Worm (Caenorhabditis elegans): ENCODE results near the gene C52E4.7.

Gene C52E4.7

DNA sequence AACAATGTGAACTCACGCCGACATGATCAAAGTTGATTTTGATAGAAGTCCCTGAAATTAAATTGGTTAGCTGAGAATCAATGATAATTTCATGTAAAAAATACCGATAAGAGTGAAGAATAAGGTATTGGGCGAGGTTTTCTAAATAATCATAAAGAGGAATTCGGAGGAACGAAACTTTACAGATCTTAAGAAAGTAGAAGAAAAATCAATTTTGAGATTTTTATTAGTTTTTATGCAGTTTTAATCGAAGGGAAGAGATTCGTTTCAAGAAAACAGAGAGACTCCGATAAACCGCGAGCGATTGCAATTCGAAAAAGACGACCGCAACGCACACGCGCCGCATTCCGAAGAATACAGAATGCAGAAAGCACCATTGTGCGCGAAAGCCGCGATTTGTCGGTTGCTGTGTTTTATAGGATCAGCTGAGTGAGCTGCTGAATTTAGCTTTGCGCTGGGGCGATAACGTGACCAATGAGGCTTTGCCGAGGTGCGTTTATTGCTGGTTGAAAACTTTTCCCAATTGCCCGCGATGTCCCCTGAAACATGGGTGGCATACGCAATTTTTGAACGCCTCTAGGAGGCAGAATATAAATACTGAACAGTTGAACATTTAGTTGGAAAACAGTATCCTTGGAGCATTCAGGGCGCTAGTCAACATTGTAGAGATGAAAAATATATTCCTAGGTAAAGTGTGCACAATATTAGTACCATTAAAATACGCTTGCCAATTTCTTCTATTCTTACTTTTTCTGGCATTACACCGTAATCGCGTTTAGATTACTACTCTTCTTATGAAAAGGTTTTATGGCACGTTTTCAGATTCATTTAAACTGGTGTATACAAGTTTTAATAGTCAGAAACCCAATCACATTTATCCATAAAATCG, 14.2 kb upstream of the C52E4.7 start, which contains the start of gene snr-4 (continued):
- no peak for TF ChIP-seq sdc-2 (tag; optimal IDR thresholded peaks at IDR 0.05)
- no peak for TF ChIP-seq tbx-7 (tag; optimal IDR thresholded peaks at IDR 0.05)
- TF ChIP-seq unc-55 (GFP tag; optimal IDR thresholded peaks at IDR 0.05): no peak
- peak; percentile 69 for TF ChIP-seq rnt-1 (tag; optimal IDR thresholded peaks at IDR 0.05)
- TF ChIP-seq unc-86 (tag; optimal IDR thresholded peaks at IDR 0.05): no peak
- no peak for TF ChIP-seq ahr-1 (tag; optimal IDR thresholded peaks at IDR 0.05)
- TF ChIP-seq C38D4.7 (GFP tag; optimal IDR thresholded peaks at IDR 0.05): peak; percentile 31
- no peak for TF ChIP-seq Y22D7AL.16 (tag; optimal IDR thresholded peaks at IDR 0.05)
- TF ChIP-seq unc-42 (tag; optimal IDR thresholded peaks at IDR 0.05): peak; percentile 70
- peak; percentile 67 for TF ChIP-seq dve-1 (tag; optimal IDR thresholded peaks at IDR 0.05)
- TF ChIP-seq fax-1 (tag; optimal IDR thresholded peaks at IDR 0.05): peak; percentile 2
- TF ChIP-seq nhr-11 (tag; optimal IDR thresholded peaks at IDR 0.05): no peak
- no peak for TF ChIP-seq fkh-10 (GFP tag; optimal IDR thresholded peaks at IDR 0.05)
- no peak for TF ChIP-seq ceh-6 (GFP tag; optimal IDR thresholded peaks at IDR 0.05)
- no peak for TF ChIP-seq madf-2 (tag; optimal IDR thresholded peaks at IDR 0.05)
- TF ChIP-seq unc-3 (GFP tag; conservative IDR thresholded peaks at IDR 0.05): no peak
- TF ChIP-seq unc-3 (tag; optimal IDR thresholded peaks at IDR 0.05): peak; percentile 11
- TF ChIP-seq mec-3 (tag; optimal IDR thresholded peaks at IDR 0.05; ENCODE audit: borderline replicate concordance): no peak
- TF ChIP-seq pax-1 (tag; optimal IDR thresholded peaks at IDR 0.05): no peak
- no peak for TF ChIP-seq pag-3 (tag; optimal IDR thresholded peaks at IDR 0.05; ENCODE audit: borderline replicate concordance)
- peak; percentile 63 for TF ChIP-seq ceh-34 (tag; optimal IDR thresholded peaks at IDR 0.05)
- peak; percentile 51 for TF ChIP-seq ceh-31 (tag; optimal IDR thresholded peaks at IDR 0.05)
- TF ChIP-seq K09A11.1 (tag; optimal IDR thresholded peaks at IDR 0.05; ENCODE audit: insufficient read depth): peak; percentile 10
- no peak for TF ChIP-seq nhr-232 (tag; optimal IDR thresholded peaks at IDR 0.05)
- peak; percentile 1 for TF ChIP-seq ceh-14 (tag; optimal IDR thresholded peaks at IDR 0.05)
- TF ChIP-seq zip-5 (tag; optimal IDR thresholded peaks at IDR 0.05): no peak
- TF ChIP-seq elt-4 (tag; optimal IDR thresholded peaks at IDR 0.05): no peak
- peak; percentile 89 for TF ChIP-seq nfya-1 (tag; optimal IDR thresholded peaks at IDR 0.05)
- no peak for TF ChIP-seq ceh-19 (GFP tag; optimal IDR thresholded peaks at IDR 0.05)
- TF ChIP-seq hlh-30 (tag; optimal IDR thresholded peaks at IDR 0.05; ENCODE audit: insufficient read depth): peak; percentile 73
- TF ChIP-seq hlh-6 (tag; optimal IDR thresholded peaks at IDR 0.05): no peak
- no peak for TF ChIP-seq hlh-13 (GFP tag; optimal IDR thresholded peaks at IDR 0.05)
- TF ChIP-seq pat-9 (tag; optimal IDR thresholded peaks at IDR 0.05): no peak
- no peak for TF ChIP-seq hlh-8 (tag; optimal IDR thresholded peaks at IDR 0.05)
- TF ChIP-seq sox-2 (GFP tag; IDR thresholded peaks at IDR 0.05): peak; percentile 85
- TF ChIP-seq eyg-1 (tag; optimal IDR thresholded peaks at IDR 0.05): no peak
- no peak for TF ChIP-seq ceh-45 (GFP tag; IDR thresholded peaks at IDR 0.05)
- no peak for TF ChIP-seq ets-4 (tag; optimal IDR thresholded peaks at IDR 0.05)

DNA sequence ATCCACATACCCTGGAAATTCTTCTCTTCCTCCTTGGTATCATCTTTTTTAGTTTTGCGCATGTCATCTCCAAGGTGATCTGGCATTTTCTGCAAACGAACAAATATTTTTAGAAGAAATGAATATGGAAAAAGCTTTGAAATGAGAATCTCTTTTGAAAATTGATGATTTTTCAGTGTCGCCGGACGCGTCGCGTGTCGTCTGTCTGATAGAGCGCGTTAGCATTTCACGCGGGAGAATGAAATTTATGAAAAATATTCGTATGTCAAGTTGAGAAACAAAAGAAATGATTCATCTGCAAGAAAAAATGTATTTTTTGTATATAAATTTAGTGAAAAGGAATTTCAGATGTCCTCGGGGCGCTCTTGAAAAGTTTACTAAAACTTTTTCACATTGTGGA, 11.8 kb upstream of the C52E4.7 start, which contains the start of gene rpt-1:
rpt-1 (minus strand) TSS at position 89 of the 400 bp plus-strand sequence.
- peak; percentile 18 for TF ChIP-seq ama-1 (optimal IDR thresholded peaks at IDR 0.05)
- peak; percentile 42 for TF ChIP-seq ceh-31 (tag; optimal IDR thresholded peaks at IDR 0.05)
- TF ChIP-seq ceh-34 (tag; optimal IDR thresholded peaks at IDR 0.05): peak; percentile 41
- no peak for TF ChIP-seq ceh-45 (GFP tag; IDR thresholded peaks at IDR 0.05)
- no peak for TF ChIP-seq hlh-30 (tag; optimal IDR thresholded peaks at IDR 0.05; ENCODE audit: insufficient read depth)
- peak; percentile 48 for TF ChIP-seq nfya-1 (tag; optimal IDR thresholded peaks at IDR 0.05)
- peak; percentile 41 for TF ChIP-seq elt-2 (tag; optimal IDR thresholded peaks at IDR 0.05)
- no peak for TF ChIP-seq ceh-6 (GFP tag; optimal IDR thresholded peaks at IDR 0.05)
